Fruit fly (Drosophila melanogaster): Measurements from ENCODE around the gene hmw.

hmw gene

DNA sequence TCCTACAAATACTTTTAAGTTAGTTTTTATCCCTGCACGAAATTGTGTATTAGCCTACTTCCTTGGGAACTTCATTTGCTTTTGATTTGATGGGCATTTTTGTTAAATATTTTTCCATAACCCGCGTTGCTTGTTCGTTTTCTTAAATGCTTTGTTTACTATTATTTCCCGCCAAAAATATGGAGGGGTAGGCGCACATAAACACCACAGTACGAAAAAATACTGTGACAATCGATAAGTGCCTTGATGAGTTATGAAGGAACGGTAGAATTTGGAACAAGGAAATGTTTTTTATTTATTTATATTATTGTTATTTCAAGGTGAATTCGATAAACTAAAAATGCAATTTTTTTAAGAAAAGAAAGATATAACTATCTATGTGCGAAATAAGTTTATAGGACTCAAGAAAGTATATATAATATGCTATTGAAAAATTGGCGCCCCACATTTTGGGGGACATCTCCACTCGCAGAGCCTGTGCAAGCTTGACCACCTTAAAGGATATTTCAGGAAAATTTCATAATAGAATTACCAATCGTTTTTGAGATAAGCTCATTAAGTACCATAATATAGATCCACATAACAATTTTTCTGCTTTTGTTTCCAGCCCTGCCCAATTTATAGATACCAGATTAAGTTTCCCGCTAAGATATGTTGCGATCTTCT, 4.3 kb downstream of the hmw start, which contains the start of the genes WRNexo and Nup43 (continued):
- TF ChIP-seq topi (GFP tag; optimal IDR thresholded peaks at IDR 0.05) (peak; percentile 29), CG6792 (GFP tag; optimal IDR thresholded peaks at IDR 0.05) (peak; percentile 31), net (GFP tag; optimal IDR thresholded peaks at IDR 0.05) (peak; percentile 4), Hr38 (GFP tag; optimal IDR thresholded peaks at IDR 0.05) (no peak), CG11902 (GFP tag; optimal IDR thresholded peaks at IDR 0.05) (peak; percentile 40), Sox102F (GFP tag; optimal IDR thresholded peaks at IDR 0.05) (no peak), Eip75B (GFP tag; optimal IDR thresholded peaks at IDR 0.05) (peak; percentile 30), cyc (GFP tag; optimal IDR thresholded peaks at IDR 0.05) (peak; percentile 54), Blimp-1 (GFP tag; optimal IDR thresholded peaks at IDR 0.05) (no peak), CG6808 (GFP tag; optimal IDR thresholded peaks at IDR 0.05) (no peak), CG8319 (GFP tag; optimal IDR thresholded peaks at IDR 0.05) (no peak), CG11294 (GFP tag; IDR thresholded peaks at IDR 0.05) (no peak), vri (GFP tag; optimal IDR thresholded peaks at IDR 0.05) (no peak), CG9139 (GFP tag; optimal IDR thresholded peaks at IDR 0.05) (no peak), fd59A (GFP tag; optimal IDR thresholded peaks at IDR 0.05) (no peak), Eip93F (GFP tag; optimal IDR thresholded peaks at IDR 0.05) (no peak), Lpt (GFP tag; optimal IDR thresholded peaks at IDR 0.05) (no peak), CG34406 (GFP tag; optimal IDR thresholded peaks at IDR 0.05) (peak; percentile 22), Hr4 (GFP tag; optimal IDR thresholded peaks at IDR 0.05) (peak; percentile 56), Smox (GFP tag; optimal IDR thresholded peaks at IDR 0.05) (peak; percentile 45), CG11762 (GFP tag; optimal IDR thresholded peaks at IDR 0.05; ENCODE audit: insufficient read depth) (no peak), pdm3 (GFP tag; optimal IDR thresholded peaks at IDR 0.05) (peak; percentile 52), svp (GFP tag) (peak; percentile 65), fd85E (GFP tag; optimal IDR thresholded peaks at IDR 0.05) (no peak), CG10631 (GFP tag; optimal IDR thresholded peaks at IDR 0.05) (peak; percentile 52), fkh (GFP tag; optimal IDR thresholded peaks at IDR 0.05) (peak; percentile 47), CG31627 (GFP tag; optimal IDR thresholded peaks at IDR 0.05) (peak; percentile 49), CG6163 (GFP tag; IDR thresholded peaks at IDR 0.05) (no peak; the same call in 2 of the 3 replicates), Eip78C (GFP tag) (peak; percentile 72), dsx (GFP tag; optimal IDR thresholded peaks at IDR 0.05; ENCODE audit: poor library complexity, severe bottlenecking) (no peak)

DNA sequence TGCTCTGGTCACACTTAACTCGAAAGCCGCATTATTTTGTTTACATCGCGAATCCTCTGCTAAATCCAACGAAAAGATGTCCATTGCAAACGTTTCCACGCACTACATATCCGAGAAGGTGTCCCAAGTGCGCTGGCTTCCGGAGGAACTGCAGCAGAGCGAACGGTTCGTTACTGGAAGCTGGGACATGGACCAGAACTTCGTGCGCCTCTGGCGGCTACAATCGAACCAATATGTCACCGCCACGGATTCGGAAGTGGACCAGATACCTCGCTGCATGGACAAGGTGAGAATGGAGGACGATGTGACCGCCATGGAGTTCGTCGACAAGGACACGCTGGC, 4.8 kb downstream of the hmw start:
- no peak for TF ChIP-seq CG15336 (GFP tag; IDR thresholded peaks at IDR 0.05)
- no peak for TF ChIP-seq CG6163 (GFP tag; IDR thresholded peaks at IDR 0.05)
- no peak for TF ChIP-seq fkh (GFP tag; optimal IDR thresholded peaks at IDR 0.05)
- TF ChIP-seq CG32006 (GFP tag; optimal IDR thresholded peaks at IDR 0.05) = no peak
- TF ChIP-seq Ets21C (GFP tag; optimal IDR thresholded peaks at IDR 0.05) = no peak
- no peak for TF ChIP-seq Hr39 (GFP tag; optimal IDR thresholded peaks at IDR 0.05)
- TF ChIP-seq CG34406 (GFP tag; optimal IDR thresholded peaks at IDR 0.05) = no peak
- no peak for TF ChIP-seq CG16779 (tag; optimal IDR thresholded peaks at IDR 0.05)

DNA sequence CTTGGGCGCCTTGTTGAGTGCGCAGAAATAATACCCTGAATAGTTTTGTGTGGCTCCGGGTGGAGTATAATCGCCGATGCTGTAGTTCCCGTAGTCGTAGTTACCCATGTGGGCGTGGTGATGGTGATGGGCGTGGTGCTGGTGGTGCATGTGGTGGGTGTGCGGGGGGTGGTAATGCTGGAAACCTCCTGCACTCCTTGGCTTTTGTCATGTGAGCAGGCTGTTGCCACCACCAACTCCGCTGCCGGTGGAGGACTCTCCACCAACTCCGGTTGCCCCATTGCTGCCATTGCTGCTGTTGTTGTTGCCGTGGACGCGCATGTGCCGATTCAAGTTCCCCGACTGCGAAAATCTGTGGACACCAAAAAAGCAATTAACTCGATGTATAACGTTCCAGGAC, 6.8 kb downstream of the hmw start:
- TF ChIP-seq CG6163 (GFP tag; IDR thresholded peaks at IDR 0.05) (no peak), salr (GFP tag; optimal IDR thresholded peaks at IDR 0.05) (no peak), Met (GFP tag; optimal IDR thresholded peaks at IDR 0.05) (no peak), Hr4 (GFP tag; optimal IDR thresholded peaks at IDR 0.05) (no peak), CG6854 (GFP tag; optimal IDR thresholded peaks at IDR 0.05) (no peak), acj6 (GFP tag; optimal IDR thresholded peaks at IDR 0.05) (no peak), vri (GFP tag; optimal IDR thresholded peaks at IDR 0.05) (no peak), CG15336 (GFP tag; IDR thresholded peaks at IDR 0.05) (no peak)

Data from whole organism, prepupa.